Worm (Caenorhabditis elegans): ENCODE results near the gene sma-2.
A peak's percentile ranks its signal among the peaks of the same experiment; 100 is the strongest.

sma-2 gene

DNA sequence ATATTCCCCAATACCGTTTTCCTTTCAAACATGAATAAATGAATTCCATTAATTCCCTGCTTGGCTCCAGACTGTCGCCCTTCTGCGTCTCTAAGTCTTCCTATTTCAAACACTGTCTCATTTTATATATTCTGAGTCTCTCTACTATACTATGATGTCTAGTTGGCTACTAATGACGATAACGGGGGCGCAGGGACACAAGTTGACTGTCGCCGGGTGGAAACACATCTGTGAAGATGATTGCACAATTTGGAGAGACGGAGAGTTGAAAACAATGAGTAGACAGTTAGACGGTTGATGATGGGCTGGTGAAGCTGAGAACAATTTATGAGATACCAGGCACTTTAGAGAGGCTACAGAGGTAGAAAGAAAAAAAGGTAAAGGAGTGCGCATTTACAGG lies at the start of gene sma-2:
Gene sma-2 (plus strand): TSS at position 194 of the 400 bp plus-strand sequence.
- TF ChIP-seq aly-2 (tag; optimal IDR thresholded peaks at IDR 0.05) (no peak), eor-1 (tag; optimal IDR thresholded peaks at IDR 0.05) (no peak), hmg-11 (tag; optimal IDR thresholded peaks at IDR 0.05) (peak; percentile 48), lsy-12 (tag; optimal IDR thresholded peaks at IDR 0.05) (peak; percentile 53), mml-1 (tag; optimal IDR thresholded peaks at IDR 0.05) (no peak), fkh-10 (GFP tag; optimal IDR thresholded peaks at IDR 0.05) (no peak), nfya-1 (tag; optimal IDR thresholded peaks at IDR 0.05; ENCODE audit: insufficient read depth) (peak; percentile 22), nhr-25 (tag; optimal IDR thresholded peaks at IDR 0.05) (peak; percentile 89), nhr-23 (tag; optimal IDR thresholded peaks at IDR 0.05) (peak; percentile 64), unc-62 (GFP tag; optimal IDR thresholded peaks at IDR 0.05) (no peak), elt-1 (tag; optimal IDR thresholded peaks at IDR 0.05) (no peak), pha-4 (tag; optimal IDR thresholded peaks at IDR 0.05) (peak; percentile 89), egl-27 (tag; optimal IDR thresholded peaks at IDR 0.05) (peak; percentile 80), ZK546.5 (tag; optimal IDR thresholded peaks at IDR 0.05) (no peak), nhr-12 (tag; optimal IDR thresholded peaks at IDR 0.05) (no peak), unc-39 (tag; optimal IDR thresholded peaks at IDR 0.05) (no peak), nhr-67 (tag; optimal IDR thresholded peaks at IDR 0.05) (no peak), elt-2 (tag; optimal IDR thresholded peaks at IDR 0.05) (peak; percentile 95), fos-1 (tag; optimal IDR thresholded peaks at IDR 0.05) (no peak), pqm-1 (tag; optimal IDR thresholded peaks at IDR 0.05) (peak; percentile 94), jun-1 (tag; optimal IDR thresholded peaks at IDR 0.05) (peak; percentile 57), tbx-2 (tag; optimal IDR thresholded peaks at IDR 0.05) (no peak), ama-1 (optimal IDR thresholded peaks at IDR 0.05) (no peak), ztf-4 (tag; optimal IDR thresholded peaks at IDR 0.05) (no peak), sea-2 (GFP tag; optimal IDR thresholded peaks at IDR 0.05) (no peak), lin-39 (tag; optimal IDR thresholded peaks at IDR 0.05) (no peak), mdl-1 (tag; optimal IDR thresholded peaks at IDR 0.05) (no peak), snpc-4 (tag; optimal IDR thresholded peaks at IDR 0.05) (no peak), daf-12 (tag; optimal IDR thresholded peaks at IDR 0.05) (no peak), ztf-11 (tag; optimal IDR thresholded peaks at IDR 0.05) (no peak), fkh-2 (tag; optimal IDR thresholded peaks at IDR 0.05) (no peak), lin-15B (tag; optimal IDR thresholded peaks at IDR 0.05) (peak; percentile 18), R02D3.7 (tag; optimal IDR thresholded peaks at IDR 0.05) (no peak), nhr-77 (tag; optimal IDR thresholded peaks at IDR 0.05) (no peak), ceh-9 (tag; optimal IDR thresholded peaks at IDR 0.05) (no peak), elt-3 (tag; optimal IDR thresholded peaks at IDR 0.05) (no peak), nhr-76 (tag; optimal IDR thresholded peaks at IDR 0.05) (no peak), ceh-28 (tag; optimal IDR thresholded peaks at IDR 0.05) (peak; percentile 35), zag-1 (tag; optimal IDR thresholded peaks at IDR 0.05) (no peak), nhr-43 (tag; optimal IDR thresholded peaks at IDR 0.05; ENCODE audit: poor library complexity, severe bottlenecking) (peak; percentile 41), nhr-11 (tag; optimal IDR thresholded peaks at IDR 0.05) (no peak), ceh-16 (tag; optimal IDR thresholded peaks at IDR 0.05) (no peak), ceh-82 (tag; optimal IDR thresholded peaks at IDR 0.05) (no peak), nhr-237 (tag; optimal IDR thresholded peaks at IDR 0.05) (no peak), skn-1 (tag; optimal IDR thresholded peaks at IDR 0.05) (no peak), nhr-28 (tag; optimal IDR thresholded peaks at IDR 0.05) (no peak), egl-5 (tag; optimal IDR thresholded peaks at IDR 0.05) (no peak)
